Worm (Caenorhabditis elegans) whole organism, early embryonic: ENCODE measurements around the gene C48B4.11.

ENCODE experiments used
- B0310.2 ChIP-seq: sonication (generic microtip); optimal IDR thresholded peaks from 2 replicates; lab custom pipeline; 2016; ENCODE audit warnings: mild to moderate bottlenecking, missing genetic modification characterization, missing compliant biosample characterization
- F13C5.2 ChIP-seq: sonication (generic microtip); optimal IDR thresholded peaks from 2 replicates; lab custom pipeline; 2017; ENCODE audit warnings: mild to moderate bottlenecking, missing genetic modification characterization, inconsistent platforms, missing compliant biosample characterization
- ama-1 ChIP-seq: fragments of 150-350 bp; optimal IDR thresholded peaks from 2 replicates; lab custom pipeline; 2014
- ceh-13 ChIP-seq: fragments of 200-800 bp; sonication (Bioruptor generic); optimal IDR thresholded peaks from 2 replicates; lab custom pipeline; 2018; ENCODE audit warnings: mild to moderate bottlenecking, missing genetic modification characterization, missing compliant biosample characterization
- ceh-36 ChIP-seq: sonication (generic microtip); optimal IDR thresholded peaks from 2 replicates; lab custom pipeline; 2016; ENCODE audit warnings: missing genetic modification characterization, inconsistent platforms, missing compliant biosample characterization
- ets-7 ChIP-seq: sonication (generic microtip); optimal IDR thresholded peaks from 2 replicates; lab custom pipeline; 2016; ENCODE audit warnings: missing genotype, missing genetic modification characterization, missing compliant biosample characterization
- flt-1 ChIP-seq: fragments of 200-800 bp; sonication (Bioruptor generic); IDR thresholded peaks from 2 replicates; pipeline ENCODE4 v1.3.6; 2022; ENCODE audit warnings: missing genetic modification characterization, missing compliant biosample characterization
- hmbx-1 ChIP-seq: sonication (generic microtip); optimal IDR thresholded peaks from 2 replicates; lab custom pipeline; 2016; ENCODE audit warnings: mild to moderate bottlenecking, missing genetic modification characterization, missing compliant biosample characterization
- hmg-4 ChIP-seq: fragments of 200-800 bp; sonication (Bioruptor generic); optimal IDR thresholded peaks from 2 replicates; lab custom pipeline; 2018; ENCODE audit warnings: mild to moderate bottlenecking, missing genetic modification characterization, missing compliant biosample characterization
- hnd-1 ChIP-seq: sonication (generic microtip); optimal IDR thresholded peaks from 2 replicates; lab custom pipeline; 2016; ENCODE audit warnings: missing genetic modification characterization, missing compliant biosample characterization
- pes-1 ChIP-seq: fragments of 200-800 bp; sonication (Bioruptor generic); IDR thresholded peaks from 2 replicates; pipeline ENCODE4 v1.3.6; 2022; ENCODE audit warnings: missing genetic modification reagents, missing genetic modification characterization, missing compliant biosample characterization
- tbx-37 ChIP-seq: fragments of 200-800 bp; sonication (Bioruptor generic); conservative IDR thresholded peaks from 2 replicates; pipeline ENCODE4 v1.3.6; 2022; ENCODE audit warnings: missing genetic modification reagents, missing genetic modification characterization, missing compliant biosample characterization
- tra-4 ChIP-seq: sonication (generic microtip); optimal IDR thresholded peaks from 2 replicates; lab custom pipeline; 2017; ENCODE audit warnings: missing genetic modification characterization, missing compliant biosample characterization

- TF ChIP-seq flt-1 (GFP tag; lab: Robert Waterston, UW) (no peak), pes-1 (no peak), hmg-4 (GFP tag; lab: Kevin White, UChicago) (no peak), ets-7 (tag; lab: Kevin White, UChicago) (no peak), tra-4 (no peak), ceh-36 (tag; lab: Kevin White, UChicago) (no peak), ama-1 (lab: Kevin White, UChicago) (no peak), tbx-37 (GFP tag; lab: Robert Waterston, UW) (no peak), B0310.2 (no peak), hmbx-1 (tag; lab: Kevin White, UChicago) (no peak), ceh-13 (GFP tag; lab: Kevin White, UChicago) (no peak), F13C5.2 (no peak), hnd-1 (no peak)
Measured at ce11 chrIII:9556300-9556699, 9.6 kb downstream of the C48B4.11 start, which contains the start of gene ZK1098.11.
